Worm (Caenorhabditis elegans): ENCODE results near the gene alkb-8.

ce11 chrIII:3737742-3738141, 28.6 kb downstream of the alkb-8 start:
- TF ChIP-seq sptf-1 (tag; optimal IDR thresholded peaks at IDR 0.05) (no peak), ama-1 (optimal IDR thresholded peaks at IDR 0.05) (no peak), aly-2 (tag; optimal IDR thresholded peaks at IDR 0.05) (no peak), hlh-17 (GFP tag; optimal IDR thresholded peaks at IDR 0.05; ENCODE audit: borderline replicate concordance) (no peak), lin-35 (GFP tag; optimal IDR thresholded peaks at IDR 0.05) (no peak), fkh-10 (GFP tag; optimal IDR thresholded peaks at IDR 0.05) (no peak), ztf-11 (tag; optimal IDR thresholded peaks at IDR 0.05) (no peak), jun-1 (tag; optimal IDR thresholded peaks at IDR 0.05) (no peak), nhr-76 (tag; optimal IDR thresholded peaks at IDR 0.05) (no peak), zag-1 (tag; optimal IDR thresholded peaks at IDR 0.05) (no peak), elt-3 (tag; optimal IDR thresholded peaks at IDR 0.05) (no peak), lin-13 (GFP tag; optimal IDR thresholded peaks at IDR 0.05) (no peak), mdl-1 (tag; optimal IDR thresholded peaks at IDR 0.05) (no peak), snpc-4 (tag; optimal IDR thresholded peaks at IDR 0.05) (no peak)

Measured in whole organism, L1 larva.